Worm (Caenorhabditis elegans): Measurements from ENCODE around the gene clec-40.

Gene clec-40

DNA sequence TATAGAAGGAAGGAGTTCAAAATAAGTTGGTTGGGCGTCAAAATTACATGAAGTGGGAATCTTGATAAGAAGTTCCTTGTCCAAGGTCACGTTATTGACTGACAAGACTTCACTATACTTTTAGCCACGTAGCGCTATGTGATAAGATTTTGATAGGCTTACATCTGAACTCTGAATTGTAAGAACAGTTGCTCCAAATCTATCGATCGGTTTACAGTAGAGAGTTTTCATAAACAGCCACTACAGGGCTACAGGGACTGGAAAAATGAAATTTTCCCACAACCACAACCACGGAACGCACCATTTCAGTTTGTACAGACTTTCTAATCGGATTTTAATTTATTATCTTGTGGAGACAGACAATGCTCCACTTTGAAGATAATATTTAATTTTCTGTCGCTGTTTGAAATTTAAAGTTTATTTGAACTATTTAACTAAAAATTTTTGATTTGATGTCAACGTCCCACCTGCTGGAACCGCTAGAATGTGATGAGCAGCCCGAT lies 17.2 kb upstream of the clec-40 start, which contains the start of the genes clec-31 and clec-22:
clec-31 (minus strand) TSS at position 101 of the 503 bp plus-strand sequence.
clec-22 (plus strand) TSS at position 453 of the 503 bp plus-strand sequence.
- TF ChIP-seq mab-5 (tag; optimal IDR thresholded peaks at IDR 0.05) = no peak
- TF ChIP-seq unc-39 (tag; optimal IDR thresholded peaks at IDR 0.05) = no peak
- no peak for TF ChIP-seq snpc-4 (tag; optimal IDR thresholded peaks at IDR 0.05)
- no peak for TF ChIP-seq sem-4 (tag; optimal IDR thresholded peaks at IDR 0.05)
- no peak for TF ChIP-seq lin-13 (GFP tag; optimal IDR thresholded peaks at IDR 0.05)
- TF ChIP-seq C34F6.9 (tag; optimal IDR thresholded peaks at IDR 0.05) = no peak
- TF ChIP-seq Y55F3AM.14 (GFP tag; optimal IDR thresholded peaks at IDR 0.05) = no peak
- no peak for TF ChIP-seq nhr-6 (tag; optimal IDR thresholded peaks at IDR 0.05)
- no peak for TF ChIP-seq lin-11 (tag; optimal IDR thresholded peaks at IDR 0.05)
- no peak for TF ChIP-seq elt-3 (tag; optimal IDR thresholded peaks at IDR 0.05)
- no peak for TF ChIP-seq dmd-4 (tag; optimal IDR thresholded peaks at IDR 0.05)
- no peak for TF ChIP-seq nhr-21 (tag; optimal IDR thresholded peaks at IDR 0.05)
- TF ChIP-seq R02D3.7 (tag; optimal IDR thresholded peaks at IDR 0.05) = no peak
- TF ChIP-seq ztf-11 (tag; optimal IDR thresholded peaks at IDR 0.05) = no peak
- no peak for TF ChIP-seq sma-9 (GFP tag; optimal IDR thresholded peaks at IDR 0.05)
- TF ChIP-seq sma-9 (tag; optimal IDR thresholded peaks at IDR 0.05) = no peak

DNA sequence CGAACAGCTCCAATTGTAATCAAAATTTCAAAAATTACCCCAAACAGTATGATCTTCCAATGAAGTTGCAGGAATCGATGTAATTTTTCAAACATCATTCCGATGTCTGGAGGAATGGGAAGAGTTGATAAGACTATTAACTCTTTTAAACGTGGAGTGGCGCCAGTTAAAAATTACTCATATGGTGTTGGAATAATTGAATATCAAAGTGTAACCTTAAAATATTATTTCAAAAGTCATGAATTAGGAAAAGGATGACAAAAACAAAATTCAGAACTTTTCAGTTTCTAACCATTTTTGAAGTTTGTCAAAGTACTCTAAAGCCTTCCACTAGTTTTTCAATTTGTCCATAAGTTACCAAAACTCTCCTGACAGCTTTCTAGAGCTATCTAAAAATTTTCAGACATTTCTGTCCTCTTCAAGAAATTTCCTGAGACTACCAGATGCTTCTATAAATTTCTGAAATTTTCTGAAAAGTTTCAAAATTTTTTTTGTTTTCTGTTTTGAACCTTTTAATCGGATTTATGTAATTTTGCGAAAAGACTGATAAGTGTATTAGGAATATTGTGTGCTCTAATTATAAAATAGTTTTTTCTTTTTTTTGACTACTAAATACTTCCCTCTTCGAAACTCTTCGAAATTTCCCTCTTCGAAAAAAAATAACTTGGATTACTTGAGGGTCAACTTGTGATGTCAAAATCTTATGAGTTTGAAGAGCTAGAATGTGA lies 13.3 kb upstream of the clec-40 start, which contains the start of the genes clec-35 and clec-27:
clec-35 (minus strand) TSS at position 101 of the 728 bp plus-strand sequence.
clec-27 (plus strand) TSS at position 678 of the 728 bp plus-strand sequence.
- TF ChIP-seq mab-5 (tag; optimal IDR thresholded peaks at IDR 0.05) = no peak
- TF ChIP-seq nhr-25 (tag; optimal IDR thresholded peaks at IDR 0.05) = no peak
- no peak for TF ChIP-seq lin-13 (GFP tag; optimal IDR thresholded peaks at IDR 0.05)
- TF ChIP-seq sem-4 (tag; optimal IDR thresholded peaks at IDR 0.05) = no peak
- TF ChIP-seq unc-62 (GFP tag; optimal IDR thresholded peaks at IDR 0.05) = no peak
- no peak for TF ChIP-seq sma-9 (GFP tag; optimal IDR thresholded peaks at IDR 0.05)
- no peak for TF ChIP-seq sma-9 (tag; optimal IDR thresholded peaks at IDR 0.05)
- TF ChIP-seq lsy-2 (tag; optimal IDR thresholded peaks at IDR 0.05) = no peak
- TF ChIP-seq nhr-6 (tag; optimal IDR thresholded peaks at IDR 0.05) = no peak

DNA sequence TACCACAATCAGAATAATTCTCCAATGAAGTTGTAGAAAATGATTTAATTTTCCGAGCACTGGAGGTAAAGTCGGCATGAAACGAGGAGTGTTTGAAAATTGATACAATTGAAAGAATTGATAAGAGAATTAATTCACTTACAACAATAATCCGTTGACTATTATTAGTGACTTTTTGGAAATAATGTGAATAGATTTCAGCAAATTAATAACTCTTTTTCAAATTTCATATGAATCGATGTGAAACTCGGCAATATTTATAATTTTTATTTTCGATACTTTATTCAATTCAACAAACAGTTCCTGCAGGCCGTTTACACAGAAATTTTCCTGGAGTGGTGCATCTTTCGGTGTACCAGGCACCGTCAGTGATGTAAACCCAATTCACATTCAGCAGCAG lies 11.1 kb upstream of the clec-40 start, which contains the start of gene clec-37:
clec-37 (minus strand) TSS at position 101 of the 400 bp plus-strand sequence.
- no peak for TF ChIP-seq lin-13 (GFP tag; optimal IDR thresholded peaks at IDR 0.05)
- TF ChIP-seq unc-62 (GFP tag; optimal IDR thresholded peaks at IDR 0.05) = no peak
- no peak for TF ChIP-seq nhr-6 (tag; optimal IDR thresholded peaks at IDR 0.05)
- TF ChIP-seq nhr-11 (tag; optimal IDR thresholded peaks at IDR 0.05) = no peak
- TF ChIP-seq ZK546.5 (tag; optimal IDR thresholded peaks at IDR 0.05) = no peak
- TF ChIP-seq egl-27 (tag; optimal IDR thresholded peaks at IDR 0.05) = no peak
- no peak for TF ChIP-seq mdl-1 (tag; optimal IDR thresholded peaks at IDR 0.05)
- TF ChIP-seq nhr-21 (tag; optimal IDR thresholded peaks at IDR 0.05) = no peak

DNA sequence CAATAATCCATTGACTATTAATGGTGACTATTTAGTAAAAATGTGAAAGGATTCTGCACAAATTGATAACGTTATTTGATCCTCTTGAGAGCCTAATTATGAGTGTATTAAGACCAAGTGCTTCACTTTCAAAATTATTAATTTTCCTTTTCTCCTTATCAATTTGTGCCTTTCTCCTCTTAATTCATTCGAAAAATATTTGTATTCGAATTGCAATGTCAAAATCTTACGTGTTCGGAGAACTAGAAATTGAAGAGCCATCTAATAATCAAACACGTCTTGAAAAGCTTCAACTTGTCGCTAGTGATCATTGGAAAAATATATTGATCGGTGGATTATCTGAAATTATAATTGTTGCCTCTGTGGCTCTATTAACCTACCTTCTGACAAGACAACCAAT lies 7.6 kb upstream of the clec-40 start, which contains the start of the genes clec-36 and clec-26:
clec-36 (minus strand) TSS at position 101 of the 400 bp plus-strand sequence.
clec-26 (plus strand) TSS at position 114 of the 400 bp plus-strand sequence.
- TF ChIP-seq blmp-1 (tag; optimal IDR thresholded peaks at IDR 0.05; ENCODE audit: insufficient read depth) (no peak), aly-2 (tag; optimal IDR thresholded peaks at IDR 0.05) (no peak), lin-11 (tag; optimal IDR thresholded peaks at IDR 0.05) (no peak), unc-55 (GFP tag; optimal IDR thresholded peaks at IDR 0.05) (no peak), ZK546.5 (tag; optimal IDR thresholded peaks at IDR 0.05) (no peak), C34F6.9 (tag; optimal IDR thresholded peaks at IDR 0.05) (no peak), ztf-4 (tag; optimal IDR thresholded peaks at IDR 0.05) (no peak)

DNA sequence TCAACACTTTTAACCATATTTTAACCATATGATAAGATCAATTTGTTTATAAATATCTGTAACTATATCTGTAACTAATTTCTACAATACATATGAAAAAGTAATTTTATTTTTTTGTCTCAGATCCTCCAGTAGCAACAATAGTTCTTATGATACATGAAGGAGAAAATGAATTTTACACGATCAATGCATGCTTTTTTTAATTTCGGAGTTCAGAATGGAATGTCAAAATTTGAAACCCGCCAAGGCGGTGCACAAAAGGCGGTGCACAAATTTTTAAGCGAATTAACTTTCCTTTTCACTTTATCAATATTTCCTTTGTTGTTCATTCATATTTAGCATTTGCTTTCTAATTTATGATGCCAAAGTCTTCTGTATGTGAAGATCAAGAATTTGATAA lies 2.1 kb upstream of the clec-40 start, which contains the start of gene clec-25:
clec-25 (plus strand) TSS at position 301 of the 400 bp plus-strand sequence.
- TF ChIP-seq nhr-237 (tag; optimal IDR thresholded peaks at IDR 0.05) (no peak), sma-9 (GFP tag; optimal IDR thresholded peaks at IDR 0.05) (no peak), sma-9 (tag; optimal IDR thresholded peaks at IDR 0.05) (no peak), ztf-1 (GFP tag; conservative IDR thresholded peaks at IDR 0.05) (no peak), ztf-11 (tag; optimal IDR thresholded peaks at IDR 0.05) (no peak), ceh-16 (tag; optimal IDR thresholded peaks at IDR 0.05) (no peak), elt-3 (tag; optimal IDR thresholded peaks at IDR 0.05) (no peak), skn-1 (tag; optimal IDR thresholded peaks at IDR 0.05) (no peak), unc-62 (GFP tag; optimal IDR thresholded peaks at IDR 0.05) (no peak), lin-13 (GFP tag; optimal IDR thresholded peaks at IDR 0.05) (no peak), ztf-4 (tag; optimal IDR thresholded peaks at IDR 0.05) (no peak), unc-55 (GFP tag; optimal IDR thresholded peaks at IDR 0.05) (no peak), gmeb-1 (tag; optimal IDR thresholded peaks at IDR 0.05) (no peak), nhr-10 (tag; optimal IDR thresholded peaks at IDR 0.05) (no peak)
